Fruit fly (Drosophila melanogaster): ENCODE results near the gene CG5787.

CG5787 gene

DNA sequence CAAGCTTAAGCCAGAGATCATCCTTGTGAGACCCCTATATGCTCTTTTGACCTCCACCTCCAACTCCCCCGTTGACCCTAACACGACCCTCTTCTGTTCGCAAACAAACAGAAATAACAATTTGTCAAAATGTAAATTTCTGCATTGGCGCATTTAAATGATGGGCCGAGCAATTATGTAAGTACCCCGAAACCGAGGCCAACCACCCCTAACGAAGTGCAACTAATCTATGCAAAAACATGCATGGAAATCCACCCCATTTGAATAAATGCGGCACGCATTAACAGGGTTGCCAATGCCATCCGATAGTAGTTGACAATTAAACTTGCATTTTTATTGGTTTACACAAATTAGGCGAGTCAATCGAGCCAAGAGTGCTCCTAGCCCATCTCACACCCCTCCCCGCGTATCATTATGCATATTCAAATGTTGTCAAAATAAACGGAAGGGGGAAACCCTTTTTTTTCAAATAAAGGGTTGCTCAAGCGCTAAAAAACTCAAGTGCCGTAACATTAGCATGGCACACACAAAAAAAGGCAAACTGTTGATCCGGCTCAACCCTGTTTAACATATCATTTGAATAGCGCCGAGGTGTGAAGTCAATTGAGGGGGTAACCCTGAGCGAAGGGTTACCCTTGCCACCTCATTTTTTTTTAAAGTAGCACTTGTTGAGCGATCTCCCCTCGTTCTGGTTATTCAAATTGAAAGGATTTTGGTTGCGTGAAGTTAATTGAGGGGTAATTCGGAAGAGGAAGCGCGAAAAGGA is 31.0 kb downstream of the CG5787 start (continued):
- TF ChIP-seq unpg (GFP tag; optimal IDR thresholded peaks at IDR 0.05) (no peak), CG1603 (tag; optimal IDR thresholded peaks at IDR 0.05) (peak; percentile 10), Doc3 (GFP tag; IDR thresholded peaks at IDR 0.05; ENCODE audit: partially characterized antibody) (no peak), Xbp1 (GFP tag; optimal IDR thresholded peaks at IDR 0.05) (no peak), CG1792 (GFP tag; optimal IDR thresholded peaks at IDR 0.05) (no peak), Dll (GFP tag; IDR thresholded peaks at IDR 0.05; ENCODE audit: partially characterized antibody) (0 out of 4 replicates have a peak, but pooled peaks have one; percentile 21), D (optimal IDR thresholded peaks at IDR 0.05) (no peak), D (GFP tag; optimal IDR thresholded peaks at IDR 0.05) (peak; percentile 29), CG43689 (GFP tag; IDR thresholded peaks at IDR 0.05) (no peak), Atf3 (GFP tag; optimal IDR thresholded peaks at IDR 0.05) (no peak), seq (GFP tag; IDR thresholded peaks at IDR 0.05) (peak; percentile 70; the same call in 1 of the 2 replicates), CG18262 (tag; optimal IDR thresholded peaks at IDR 0.05) (peak; percentile 9), CG8944 (GFP tag; optimal IDR thresholded peaks at IDR 0.05) (no peak), HHEX (GFP tag; optimal IDR thresholded peaks at IDR 0.05) (no peak), vvl (GFP tag; IDR thresholded peaks at IDR 0.05) (peak; percentile 77), sqz (GFP tag; optimal IDR thresholded peaks at IDR 0.05) (peak; percentile 92), bsh (GFP tag; optimal IDR thresholded peaks at IDR 0.05) (peak in 1 of 2 experiments; percentile 6), abd-A (tag; optimal IDR thresholded peaks at IDR 0.05) (peak; percentile 33), CG7839 (tag; optimal IDR thresholded peaks at IDR 0.05) (no peak), da (GFP tag; optimal IDR thresholded peaks at IDR 0.05) (no peak), sens (GFP tag) (peak; percentile 85), Kr (GFP tag; optimal IDR thresholded peaks at IDR 0.05) (peak; percentile 96), Adf1 (GFP tag; IDR thresholded peaks at IDR 0.05) (no peak), CG18476 (GFP tag; optimal IDR thresholded peaks at IDR 0.05) (no peak), nerfin-1 (tag; optimal IDR thresholded peaks at IDR 0.05) (peak; percentile 25), slbo (GFP tag; IDR thresholded peaks at IDR 0.05) (no peak), tll (GFP tag; optimal IDR thresholded peaks at IDR 0.05) (peak in 1 of 2 experiments; percentile 54), stwl (tag; optimal IDR thresholded peaks at IDR 0.05) (peak; percentile 25), Nf-YB (GFP tag; optimal IDR thresholded peaks at IDR 0.05) (peak; percentile 64), CG10431 (GFP tag; optimal IDR thresholded peaks at IDR 0.05) (peak; percentile 48), Scr (GFP tag; IDR thresholded peaks at IDR 0.05; ENCODE audit: partially characterized antibody) (no peak)

- TF ChIP-seq CG4707 (GFP tag; optimal IDR thresholded peaks at IDR 0.05) (peak; percentile 21), CG4328 (GFP tag; optimal IDR thresholded peaks at IDR 0.05) (no peak), CG17328 (GFP tag; IDR thresholded peaks at IDR 0.05) (no peak), zen (tag; optimal IDR thresholded peaks at IDR 0.05) (peak; percentile 67), CG15479 (GFP tag; optimal IDR thresholded peaks at IDR 0.05) (peak; percentile 59), twi (tag; optimal IDR thresholded peaks at IDR 0.05) (peak; percentile 57), stwl (tag; optimal IDR thresholded peaks at IDR 0.05) (no peak), danr (GFP tag; IDR thresholded peaks at IDR 0.05) (no peak)
Observed at dm6 chr2L:12679310-12679709, 33.4 kb downstream of the CG5787 start.

Data from whole organism, embryonic.